Worm (Caenorhabditis elegans) whole organism, L1 larva: ENCODE results near the gene C05B5.16.
A peak's percentile ranks its signal among the peaks of the same experiment; 100 is the strongest.

Experiments
- C04F5.9 ChIP-seq: sonication (generic microtip); optimal IDR thresholded peaks from 2 replicates; lab custom pipeline; 2016; ENCODE audit warnings: missing genetic modification characterization, missing compliant biosample characterization
- Y116A8C.19 ChIP-seq: sonication (generic microtip); optimal IDR thresholded peaks from 2 replicates; lab custom pipeline; 2016; ENCODE audit warnings: missing compliant biosample characterization, missing genetic modification characterization, borderline replicate concordance
- aha-1 ChIP-seq: fragments of 150-350 bp; optimal IDR thresholded peaks from 2 replicates; lab custom pipeline; 2014; ENCODE audit warnings: missing biosample characterization, missing genetic modification characterization
- ama-1 ChIP-seq: fragments of 150-350 bp; optimal IDR thresholded peaks from 2 replicates; lab custom pipeline; 2014
- blmp-1 ChIP-seq: fragments of 150-350 bp; optimal IDR thresholded peaks from 2 replicates; lab custom pipeline; 2014; ENCODE audit warnings: missing biosample characterization, missing genetic modification characterization
- ceh-8 ChIP-seq: fragments of 200-800 bp; sonication (Bioruptor generic); optimal IDR thresholded peaks from 2 replicates; lab custom pipeline; 2018; ENCODE audit warnings: mild to moderate bottlenecking, missing genetic modification characterization, moderate library complexity, missing compliant biosample characterization
- ceh-88 ChIP-seq: fragments of 200-800 bp; sonication (Bioruptor generic); IDR thresholded peaks from 2 replicates; pipeline ENCODE4 v1.3.6; 2022; ENCODE audit warnings: missing genetic modification characterization, missing compliant biosample characterization
- ceh-90 ChIP-seq: sonication (generic microtip); optimal IDR thresholded peaks from 2 replicates; lab custom pipeline; 2016; ENCODE audit warnings: missing genetic modification characterization, missing compliant biosample characterization
- dpl-1 ChIP-seq, 3 experiments: fragments of 150-350 bp in 2 of 3; sonication (generic microtip) in 1 of 3; optimal IDR thresholded peaks; 2 replicates each; lab custom pipeline; 2014 to 2017; ENCODE audit warnings: missing biosample characterization in 3 of 3, missing genetic modification characterization in 3 of 3, missing genetic modification reagents in 3 of 3
- dsc-1 ChIP-seq: sonication (generic microtip); optimal IDR thresholded peaks from 2 replicates; lab custom pipeline; 2016; ENCODE audit warnings: mild to moderate bottlenecking, missing genetic modification characterization, missing compliant biosample characterization
- efl-1 ChIP-seq, 4 experiments: fragments of 150-350 bp; optimal IDR thresholded peaks in 3 of 4; peaks in 1 of 4; 1 replicate in 1 of 4; 2 replicates in 3 of 4; lab custom pipeline; 2014; ENCODE audit warnings: missing biosample characterization in 2 of 4, missing genetic modification characterization in 2 of 4, missing genetic modification reagents in 2 of 4
- egl-27 ChIP-seq, 2 experiments: fragments of 150-350 bp in 1 of 2; sonication (generic microtip); optimal IDR thresholded peaks; 3 replicates each; lab custom pipeline; 2017 to 2018; ENCODE audit warnings: missing biosample characterization in 2 of 2, missing genetic modification characterization in 2 of 2, missing genetic modification reagents in 2 of 2
- elt-3 ChIP-seq, 6 experiments: fragments of 150-350 bp in 1 of 6; sonication (generic microtip); optimal IDR thresholded peaks; 2 replicates each; lab custom pipeline; 2017 to 2018; ENCODE audit warnings: missing biosample characterization in 6 of 6, missing genetic modification characterization in 6 of 6, inconsistent platforms in 1 of 6
- ets-5 ChIP-seq: fragments of 200-800 bp; sonication (Bioruptor generic); IDR thresholded peaks from 2 replicates; pipeline ENCODE4 v1.3.6; 2022; ENCODE audit warnings: missing genetic modification characterization, missing compliant biosample characterization
- fkh-4 ChIP-seq: sonication (generic microtip); optimal IDR thresholded peaks from 2 replicates; lab custom pipeline; 2016; ENCODE audit warnings: missing compliant biosample characterization, missing genetic modification characterization, borderline replicate concordance
- fkh-8 ChIP-seq: sonication (generic microtip); optimal IDR thresholded peaks from 2 replicates; lab custom pipeline; 2016; ENCODE audit warnings: mild to moderate bottlenecking, missing genetic modification characterization, missing compliant biosample characterization
- hlh-17 ChIP-seq: fragments of 200-800 bp; sonication (Bioruptor generic); optimal IDR thresholded peaks from 2 replicates; lab custom pipeline; 2018; ENCODE audit warnings: missing genetic modification characterization, mild to moderate bottlenecking, missing compliant biosample characterization, moderate library complexity, borderline replicate concordance
- hpl-2 ChIP-seq: fragments of 150-350 bp; optimal IDR thresholded peaks from 2 replicates; lab custom pipeline; 2014; ENCODE audit warnings: missing biosample characterization, missing genetic modification reagents, missing genetic modification characterization
- irx-1 ChIP-seq: sonication (generic microtip); optimal IDR thresholded peaks from 2 replicates; lab custom pipeline; 2016; ENCODE audit warnings: missing genetic modification characterization, missing compliant biosample characterization
- isw-1 ChIP-seq: fragments of 200-800 bp; sonication (Bioruptor generic); IDR thresholded peaks from 2 replicates; pipeline ENCODE4 v1.3.6; 2022; ENCODE audit warnings: missing genetic modification characterization, missing compliant biosample characterization
- jun-1 ChIP-seq: fragments of 150-350 bp; optimal IDR thresholded peaks from 2 replicates; lab custom pipeline; 2014; ENCODE audit warnings: missing biosample characterization, missing genetic modification reagents, missing genetic modification characterization
- lin-14 ChIP-seq: fragments of 200-800 bp; sonication (Bioruptor generic); optimal IDR thresholded peaks from 2 replicates; lab custom pipeline; 2018; ENCODE audit warnings: mild to moderate bottlenecking, missing genetic modification characterization, moderate library complexity, missing compliant biosample characterization
- lin-15B ChIP-seq: fragments of 150-350 bp; sonication (generic microtip); optimal IDR thresholded peaks from 3 replicates; lab custom pipeline; 2014; ENCODE audit warnings: missing biosample characterization, missing genetic modification characterization
- lin-39 ChIP-seq: fragments of 150-350 bp; optimal IDR thresholded peaks from 2 replicates; lab custom pipeline; 2014; ENCODE audit warnings: missing biosample characterization, missing genetic modification reagents, missing genetic modification characterization
- mab-9 ChIP-seq: fragments of 200-800 bp; sonication (Bioruptor generic); IDR thresholded peaks from 2 replicates; pipeline ENCODE4 v1.3.6; 2022; ENCODE audit warnings: missing genetic modification reagents, missing genetic modification characterization, missing compliant biosample characterization
- nhr-11 ChIP-seq: fragments of 150-350 bp; optimal IDR thresholded peaks from 2 replicates; lab custom pipeline; 2014; ENCODE audit warnings: missing biosample characterization, missing genetic modification characterization
- nhr-12 ChIP-seq: sonication (generic microtip); optimal IDR thresholded peaks from 2 replicates; lab custom pipeline; 2017; ENCODE audit warnings: missing biosample characterization, missing genetic modification characterization
- nhr-19 ChIP-seq: fragments of 200-800 bp; sonication (Bioruptor generic); conservative IDR thresholded peaks from 2 replicates; pipeline ENCODE4 v1.3.6; 2022; ENCODE audit warnings: missing genetic modification characterization, missing compliant biosample characterization
- nhr-237 ChIP-seq: fragments of 150-350 bp; optimal IDR thresholded peaks from 2 replicates; lab custom pipeline; 2014; ENCODE audit warnings: missing biosample characterization, missing genetic modification characterization
- nhr-28 ChIP-seq: fragments of 150-350 bp; optimal IDR thresholded peaks from 2 replicates; lab custom pipeline; 2014; ENCODE audit warnings: missing biosample characterization, missing genetic modification characterization
- nhr-90 ChIP-seq: sonication (generic microtip); optimal IDR thresholded peaks from 2 replicates; lab custom pipeline; 2016; ENCODE audit warnings: mild to moderate bottlenecking, missing genetic modification characterization, missing compliant biosample characterization; ENCODE audit not compliant: poor library complexity
- pag-3 ChIP-seq: sonication (generic microtip); optimal IDR thresholded peaks from 2 replicates; lab custom pipeline; 2017; ENCODE audit warnings: missing genetic modification characterization, mild to moderate bottlenecking, missing compliant biosample characterization, antibody characterized with exemption, borderline replicate concordance; ENCODE audit not compliant: insufficient read depth
- pqm-1 ChIP-seq: sonication (generic microtip); optimal IDR thresholded peaks from 3 replicates; lab custom pipeline; 2017; ENCODE audit warnings: missing biosample characterization, missing genetic modification characterization
- skn-1 ChIP-seq: fragments of 150-350 bp; optimal IDR thresholded peaks from 2 replicates; lab custom pipeline; 2014; ENCODE audit warnings: missing biosample characterization, missing genetic modification characterization
- snpc-4 ChIP-seq: fragments of 150-350 bp; optimal IDR thresholded peaks from 2 replicates; lab custom pipeline; 2014; ENCODE audit warnings: missing biosample characterization, missing genetic modification characterization
- sox-4 ChIP-seq: sonication (generic microtip); optimal IDR thresholded peaks from 2 replicates; lab custom pipeline; 2016; ENCODE audit warnings: missing genetic modification characterization, missing compliant biosample characterization
- sptf-1 ChIP-seq: fragments of 150-350 bp; optimal IDR thresholded peaks from 2 replicates; lab custom pipeline; 2014; ENCODE audit warnings: missing biosample characterization, missing genetic modification characterization
- tbx-2 ChIP-seq: sonication (generic microtip); optimal IDR thresholded peaks from 2 replicates; lab custom pipeline; 2016; ENCODE audit warnings: missing genetic modification characterization, missing compliant biosample characterization
- tlp-1 ChIP-seq: fragments of 150-350 bp; optimal IDR thresholded peaks from 2 replicates; lab custom pipeline; 2014; ENCODE audit warnings: missing biosample characterization, missing genetic modification characterization
- xbp-1 ChIP-seq: sonication (generic microtip); optimal IDR thresholded peaks from 2 replicates; lab custom pipeline; 2016; ENCODE audit warnings: missing genetic modification characterization, missing compliant biosample characterization
- ztf-11 ChIP-seq, 2 experiments: sonication (generic microtip); optimal IDR thresholded peaks; 2 replicates each; lab custom pipeline; 2016 to 2017; ENCODE audit warnings: missing genetic modification characterization in 2 of 2, missing biosample characterization in 1 of 2, missing compliant biosample characterization in 1 of 2

C05B5.16 gene

DNA sequence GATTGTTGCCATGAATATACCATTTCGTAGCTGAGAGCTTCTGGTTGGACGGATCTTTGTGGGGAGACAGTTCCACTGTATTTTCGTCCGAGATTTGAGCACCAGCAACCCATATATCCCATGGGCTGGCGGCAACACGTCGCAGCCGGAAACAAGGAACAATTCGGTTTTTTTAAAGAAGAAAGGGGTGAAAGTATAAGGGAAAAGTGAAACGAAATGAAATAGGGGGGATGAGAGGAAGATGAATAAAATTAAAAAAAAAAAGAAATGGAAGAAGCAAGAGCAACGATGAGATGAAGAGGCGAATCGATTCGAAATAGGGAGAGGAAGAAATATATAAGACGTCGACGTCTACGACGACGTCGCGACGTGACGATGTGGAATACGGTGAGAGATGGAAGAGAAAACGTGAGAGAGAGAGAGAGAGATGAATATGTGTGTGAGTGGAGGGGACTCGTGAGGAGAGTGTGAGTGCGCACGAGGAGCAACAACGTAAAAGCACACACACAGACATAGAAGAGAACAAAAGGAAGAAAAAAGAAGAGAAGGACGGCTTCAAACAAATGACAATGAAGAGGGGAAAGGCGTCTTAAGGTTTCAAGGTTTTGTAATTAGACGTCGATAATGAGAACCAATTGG, 4.3 kb downstream of the C05B5.16 start, which contains the start of gene rgs-1 (continued):
- TF ChIP-seq Y116A8C.19 (tag; lab: Kevin White, UChicago) (no peak), lin-14 (GFP tag; lab: Kevin White, UChicago) (peak; percentile 82), ceh-90 (no peak), efl-1 (optimal IDR thresholded peaks at IDR 0.05; lab: Kevin White, UChicago) (peak; percentile 38 to 49), efl-1 (GFP tag; optimal IDR thresholded peaks at IDR 0.05 in 1 of 2; lab: Kevin White, UChicago) (no peak), sox-4 (tag; lab: Kevin White, UChicago) (no peak), hlh-17 (no peak), isw-1 (GFP tag; lab: Robert Waterston, UW) (0 out of 2 replicates have a peak, but pooled peaks have one; percentile 6), snpc-4 (peak; percentile 34), pag-3 (tag; lab: Kevin White, UChicago) (no peak), tbx-2 (tag; lab: Kevin White, UChicago) (peak; percentile 33), fkh-4 (no peak)
- TF ChIP-seq, all 84 proteins: peak for 22

DNA sequence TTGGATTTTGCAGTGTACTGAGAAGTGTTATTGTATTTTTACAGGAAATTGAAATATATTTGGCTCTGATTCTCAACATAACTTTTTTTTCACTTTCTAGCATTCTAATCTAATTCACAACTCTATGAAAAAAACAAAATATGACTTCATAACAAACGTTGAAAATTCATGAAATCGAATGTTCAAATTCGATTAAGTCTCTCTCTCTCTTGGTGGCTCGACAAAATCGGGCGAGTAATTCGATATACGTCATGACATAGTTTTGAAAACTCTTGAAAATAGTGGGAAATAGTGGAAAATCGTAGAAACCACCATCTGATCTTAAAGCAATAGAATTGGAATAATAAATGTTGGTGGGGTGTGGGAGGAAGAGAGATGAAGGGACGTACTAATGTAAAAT, 5.8 kb downstream of the C05B5.16 start:
- TF ChIP-seq snpc-4, result peak; percentile 25
- peak; percentile 43 for TF ChIP-seq ceh-8
- TF ChIP-seq hlh-17, result no peak
- peak; percentile 6 for TF ChIP-seq fkh-8
- no peak for TF ChIP-seq nhr-12
- TF ChIP-seq nhr-11 (tag; lab: Kevin White, UChicago), result no peak
- TF ChIP-seq ets-5 (GFP tag; lab: Robert Waterston, UW), result no peak
- no peak for TF ChIP-seq efl-1 (optimal IDR thresholded peaks at IDR 0.05; lab: Kevin White, UChicago)
- TF ChIP-seq efl-1 (GFP tag; optimal IDR thresholded peaks at IDR 0.05 in 1 of 2; lab: Kevin White, UChicago), result no peak
- TF ChIP-seq, all 84 proteins: peak for 3

DNA sequence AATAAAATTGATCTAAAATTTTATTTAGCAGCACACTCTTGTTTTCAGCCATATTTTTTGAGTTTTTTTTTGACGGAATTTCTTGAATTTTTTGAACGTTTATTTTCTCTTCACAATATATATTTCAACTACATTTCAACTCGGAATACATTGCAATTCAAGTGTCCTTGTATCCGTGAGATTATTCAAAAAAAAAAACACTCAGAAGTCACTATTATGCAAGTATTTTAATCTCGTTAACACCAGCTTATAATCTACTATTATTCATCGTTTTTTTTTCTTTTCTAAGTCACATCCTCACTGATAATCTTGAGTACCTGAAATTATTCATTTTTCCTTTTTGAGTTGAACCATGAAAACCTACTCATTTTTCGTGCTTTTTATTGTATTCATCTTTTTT, 11.2 kb downstream of the C05B5.16 start, which contains the start of gene ins-21:
ins-21 (plus strand) TSS at position 301 of the 400 bp plus-strand sequence.
- no peak for TF ChIP-seq Y116A8C.19 (tag; lab: Kevin White, UChicago)
- TF ChIP-seq xbp-1 (tag; lab: Kevin White, UChicago), result no peak
- TF ChIP-seq sptf-1 (tag; lab: Kevin White, UChicago), result no peak
- TF ChIP-seq elt-3 (tag; optimal IDR thresholded peaks at IDR 0.05; lab: Kevin White, UChicago), result no peak
- TF ChIP-seq egl-27 (tag; optimal IDR thresholded peaks at IDR 0.05; lab: Kevin White, UChicago), result no peak
- no peak for TF ChIP-seq pqm-1 (tag; lab: Kevin White, UChicago)
- no peak for TF ChIP-seq lin-15B (tag; lab: Kevin White, UChicago)
- no peak for TF ChIP-seq nhr-90 (tag; lab: Kevin White, UChicago)
- no peak for TF ChIP-seq jun-1 (tag; lab: Kevin White, UChicago)
- no peak for TF ChIP-seq skn-1 (tag; lab: Kevin White, UChicago)
- TF ChIP-seq aha-1 (tag; lab: Kevin White, UChicago), result no peak
- no peak for TF ChIP-seq nhr-237 (tag; lab: Kevin White, UChicago)
- TF ChIP-seq nhr-11 (tag; lab: Kevin White, UChicago), result no peak
- TF ChIP-seq hpl-2 (GFP tag; lab: Kevin White, UChicago), result no peak
- TF ChIP-seq C04F5.9 (tag; lab: Kevin White, UChicago), result no peak
- TF ChIP-seq sox-4 (tag; lab: Kevin White, UChicago), result no peak
- TF ChIP-seq irx-1, result no peak

ce11 chrIII:10025989-10026388, 13.8 kb downstream of the C05B5.16 start, which contains the start of gene ins-22:
ins-22 (plus strand) TSS chrIII:10026289.
- no peak for TF ChIP-seq ztf-11 (tag; optimal IDR thresholded peaks at IDR 0.05; lab: Kevin White, UChicago)
- TF ChIP-seq mab-9 (GFP tag; lab: Robert Waterston, UW), result no peak
- TF ChIP-seq jun-1 (tag; lab: Kevin White, UChicago), result no peak
- TF ChIP-seq nhr-19 (GFP tag; lab: Robert Waterston, UW), result no peak
- no peak for TF ChIP-seq ceh-8
- no peak for TF ChIP-seq blmp-1
- TF ChIP-seq lin-39 (tag; lab: Kevin White, UChicago), result no peak
- TF ChIP-seq ceh-88 (GFP tag; lab: Robert Waterston, UW), result no peak
- TF ChIP-seq ama-1 (lab: Kevin White, UChicago), result no peak
- TF ChIP-seq pag-3 (tag; lab: Kevin White, UChicago), result no peak
- no peak for TF ChIP-seq nhr-28 (tag; lab: Kevin White, UChicago)
- no peak for TF ChIP-seq dpl-1 (GFP tag; optimal IDR thresholded peaks at IDR 0.05; lab: Kevin White, UChicago)
- no peak for TF ChIP-seq tlp-1 (tag; lab: Kevin White, UChicago)
- no peak for TF ChIP-seq dsc-1 (tag; lab: Kevin White, UChicago)
